Worm (Caenorhabditis elegans) whole organism, early embryonic: Measurements from ENCODE around the gene kcnl-1.
A peak's percentile ranks its signal among the peaks of the same experiment; 100 is the strongest.

Experiments
- B0310.2 ChIP-seq: sonication (generic microtip); optimal IDR thresholded peaks from 2 replicates; lab custom pipeline; 2016; ENCODE audit warnings: mild to moderate bottlenecking, missing genetic modification characterization, missing compliant biosample characterization
- F13C5.2 ChIP-seq: sonication (generic microtip); optimal IDR thresholded peaks from 2 replicates; lab custom pipeline; 2017; ENCODE audit warnings: mild to moderate bottlenecking, missing genetic modification characterization, inconsistent platforms, missing compliant biosample characterization
- aly-1 ChIP-seq: sonication (generic microtip); optimal IDR thresholded peaks from 2 replicates; lab custom pipeline; 2016; ENCODE audit warnings: missing genetic modification characterization, missing compliant biosample characterization
- ama-1 ChIP-seq: fragments of 150-350 bp; optimal IDR thresholded peaks from 2 replicates; lab custom pipeline; 2014
- ceh-13 ChIP-seq: fragments of 200-800 bp; sonication (Bioruptor generic); optimal IDR thresholded peaks from 2 replicates; lab custom pipeline; 2018; ENCODE audit warnings: mild to moderate bottlenecking, missing genetic modification characterization, missing compliant biosample characterization
- ceh-36 ChIP-seq: sonication (generic microtip); optimal IDR thresholded peaks from 2 replicates; lab custom pipeline; 2016; ENCODE audit warnings: missing genetic modification characterization, inconsistent platforms, missing compliant biosample characterization
- ets-7 ChIP-seq: sonication (generic microtip); optimal IDR thresholded peaks from 2 replicates; lab custom pipeline; 2016; ENCODE audit warnings: missing genotype, missing genetic modification characterization, missing compliant biosample characterization
- flt-1 ChIP-seq: fragments of 200-800 bp; sonication (Bioruptor generic); IDR thresholded peaks from 2 replicates; pipeline ENCODE4 v1.3.6; 2022; ENCODE audit warnings: missing genetic modification characterization, missing compliant biosample characterization
- hmbx-1 ChIP-seq: sonication (generic microtip); optimal IDR thresholded peaks from 2 replicates; lab custom pipeline; 2016; ENCODE audit warnings: mild to moderate bottlenecking, missing genetic modification characterization, missing compliant biosample characterization
- hmg-4 ChIP-seq: fragments of 200-800 bp; sonication (Bioruptor generic); optimal IDR thresholded peaks from 2 replicates; lab custom pipeline; 2018; ENCODE audit warnings: mild to moderate bottlenecking, missing genetic modification characterization, missing compliant biosample characterization
- hnd-1 ChIP-seq: sonication (generic microtip); optimal IDR thresholded peaks from 2 replicates; lab custom pipeline; 2016; ENCODE audit warnings: missing genetic modification characterization, missing compliant biosample characterization
- pes-1 ChIP-seq: fragments of 200-800 bp; sonication (Bioruptor generic); IDR thresholded peaks from 2 replicates; pipeline ENCODE4 v1.3.6; 2022; ENCODE audit warnings: missing genetic modification reagents, missing genetic modification characterization, missing compliant biosample characterization
- scrt-1 ChIP-seq: fragments of 200-800 bp; sonication (Bioruptor generic); IDR thresholded peaks from 2 replicates; pipeline ENCODE4 v1.3.6; 2022; ENCODE audit warnings: missing genetic modification characterization, missing compliant biosample characterization
- sea-1 ChIP-seq: fragments of 200-800 bp; sonication (Bioruptor generic); conservative IDR thresholded peaks from 2 replicates; pipeline ENCODE4 v1.3.6; 2022; ENCODE audit warnings: missing genetic modification characterization, missing compliant biosample characterization
- tbx-11 ChIP-seq: fragments of 200-800 bp; sonication (Bioruptor generic); IDR thresholded peaks from 2 replicates; pipeline ENCODE4 v1.3.6; 2022; ENCODE audit warnings: missing genetic modification characterization, missing compliant biosample characterization
- tbx-37 ChIP-seq: fragments of 200-800 bp; sonication (Bioruptor generic); conservative IDR thresholded peaks from 2 replicates; pipeline ENCODE4 v1.3.6; 2022; ENCODE audit warnings: missing genetic modification reagents, missing genetic modification characterization, missing compliant biosample characterization
- tra-4 ChIP-seq: sonication (generic microtip); optimal IDR thresholded peaks from 2 replicates; lab custom pipeline; 2017; ENCODE audit warnings: missing genetic modification characterization, missing compliant biosample characterization

kcnl-1 gene

ce11 chrV:19521351-19522278 is 43.6 kb upstream of the kcnl-1 start:
- TF ChIP-seq hmg-4 (GFP tag; lab: Kevin White, UChicago) (no peak), B0310.2 (tag; lab: Kevin White, UChicago) (no peak), flt-1 (GFP tag; lab: Robert Waterston, UW) (0 out of 2 replicates have a peak, but pooled peaks have one; percentile 25), sea-1 (GFP tag; lab: Robert Waterston, UW) (peak; percentile 51; the same call in 1 of the 2 replicates), pes-1 (GFP tag; lab: Robert Waterston, UW) (peak; percentile 44; the same call in 1 of the 2 replicates), hmbx-1 (tag; lab: Kevin White, UChicago) (no peak)

- TF ChIP-seq tbx-11 (GFP tag; lab: Robert Waterston, UW) (peak; percentile 70), ets-7 (tag; lab: Kevin White, UChicago) (no peak), hnd-1 (tag; lab: Kevin White, UChicago) (peak; percentile 30), F13C5.2 (tag; lab: Kevin White, UChicago) (peak; percentile 62), hmbx-1 (tag; lab: Kevin White, UChicago) (peak; percentile 61), ama-1 (lab: Kevin White, UChicago) (peak; percentile 99), aly-1 (tag; lab: Kevin White, UChicago) (no peak), B0310.2 (tag; lab: Kevin White, UChicago) (peak; percentile 60), hmg-4 (GFP tag; lab: Kevin White, UChicago) (peak; percentile 95), tra-4 (tag; lab: Kevin White, UChicago) (no peak), ceh-13 (peak; percentile 52), pes-1 (GFP tag; lab: Robert Waterston, UW) (peak; percentile 61; the same call in 1 of the 2 replicates), scrt-1 (peak; percentile 62; the same call in 1 of the 2 replicates), flt-1 (GFP tag; lab: Robert Waterston, UW) (no peak; the same call in 1 of the 2 replicates), ceh-36 (tag; lab: Kevin White, UChicago) (peak; percentile 68), tbx-37 (GFP tag; lab: Robert Waterston, UW) (no peak), sea-1 (GFP tag; lab: Robert Waterston, UW) (peak; percentile 85)
Observed at ce11 chrV:19522551-19523137, 42.5 kb upstream of the kcnl-1 start.

ce11 chrV:19524569-19524968 is 40.6 kb upstream of the kcnl-1 start:
- no peak for TF ChIP-seq pes-1 (GFP tag; lab: Robert Waterston, UW)

ce11 chrV:19526197-19526596 is 39.0 kb upstream of the kcnl-1 start:
- no peak for TF ChIP-seq scrt-1
- no peak for TF ChIP-seq ama-1 (lab: Kevin White, UChicago)
- TF ChIP-seq hmg-4 (GFP tag; lab: Kevin White, UChicago): no peak
- TF ChIP-seq hnd-1 (tag; lab: Kevin White, UChicago): no peak
- no peak for TF ChIP-seq pes-1 (GFP tag; lab: Robert Waterston, UW)
- TF ChIP-seq aly-1 (tag; lab: Kevin White, UChicago): no peak
- no peak for TF ChIP-seq tra-4 (tag; lab: Kevin White, UChicago)

ce11 chrV:19527565-19527964 is 37.6 kb upstream of the kcnl-1 start:
- TF ChIP-seq pes-1 (GFP tag; lab: Robert Waterston, UW) (no peak), ama-1 (lab: Kevin White, UChicago) (no peak), tra-4 (tag; lab: Kevin White, UChicago) (no peak), B0310.2 (tag; lab: Kevin White, UChicago) (no peak), tbx-37 (GFP tag; lab: Robert Waterston, UW) (no peak), flt-1 (GFP tag; lab: Robert Waterston, UW) (no peak), hnd-1 (tag; lab: Kevin White, UChicago) (no peak), sea-1 (GFP tag; lab: Robert Waterston, UW) (no peak), ets-7 (tag; lab: Kevin White, UChicago) (no peak), hmg-4 (GFP tag; lab: Kevin White, UChicago) (no peak)

- TF ChIP-seq ceh-36 (tag; lab: Kevin White, UChicago): peak; percentile 70
Observed at ce11 chrV:19528535-19528934, 36.6 kb upstream of the kcnl-1 start.

ce11 chrV:19529168-19529567 is 36.0 kb upstream of the kcnl-1 start:
- no peak for TF ChIP-seq ceh-36 (tag; lab: Kevin White, UChicago)
- TF ChIP-seq hmg-4 (GFP tag; lab: Kevin White, UChicago): peak; percentile 42

ce11 chrV:19531034-19531433 is 34.1 kb upstream of the kcnl-1 start:
- TF ChIP-seq hmg-4 (GFP tag; lab: Kevin White, UChicago) (no peak), hnd-1 (tag; lab: Kevin White, UChicago) (no peak), tbx-11 (GFP tag; lab: Robert Waterston, UW) (no peak), tra-4 (tag; lab: Kevin White, UChicago) (no peak), F13C5.2 (tag; lab: Kevin White, UChicago) (no peak), flt-1 (GFP tag; lab: Robert Waterston, UW) (no peak), hmbx-1 (tag; lab: Kevin White, UChicago) (no peak), ceh-36 (tag; lab: Kevin White, UChicago) (no peak), tbx-37 (GFP tag; lab: Robert Waterston, UW) (no peak), aly-1 (tag; lab: Kevin White, UChicago) (no peak), ets-7 (tag; lab: Kevin White, UChicago) (no peak), B0310.2 (tag; lab: Kevin White, UChicago) (no peak), ceh-13 (no peak), pes-1 (GFP tag; lab: Robert Waterston, UW) (no peak), scrt-1 (no peak)
